Worm (Caenorhabditis elegans): ENCODE measurements around the gene Y27F2A.11.

DNA sequence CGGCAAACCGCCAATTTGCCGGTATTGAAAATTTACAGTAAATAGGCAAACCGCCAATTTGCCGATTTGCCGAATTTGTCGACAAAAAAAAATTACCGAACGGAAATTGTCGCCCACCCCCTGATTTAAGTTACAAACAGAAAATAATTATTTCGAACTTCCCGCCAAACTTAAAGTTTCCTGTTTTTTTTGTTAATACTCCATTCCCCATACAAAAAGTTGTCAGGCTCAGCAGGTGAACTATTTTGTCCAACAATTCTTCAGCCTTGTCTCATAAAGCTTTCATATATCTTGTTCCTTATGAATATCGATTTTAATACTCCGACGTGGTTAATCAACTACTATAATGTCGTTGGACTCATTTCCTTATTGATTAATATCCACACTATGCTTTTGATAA, 14.3 kb downstream of the Y27F2A.11 start, which contains the start of gene sri-50:
- TF ChIP-seq him-1 (tag; optimal IDR thresholded peaks at IDR 0.05) (no peak), dao-5 (tag; optimal IDR thresholded peaks at IDR 0.05) (no peak)

All from whole organism, L4/young adult.